Worm (Caenorhabditis elegans): Measurements from ENCODE around the gene F38B6.7.

The F38B6.7 gene

ce11 chrX:6737329-6738008 is 39.3 kb upstream of the F38B6.7 start (continued):
- TF ChIP-seq ZK546.5 (tag; optimal IDR thresholded peaks at IDR 0.05) = no peak
- no peak for TF ChIP-seq R02D3.7 (tag; optimal IDR thresholded peaks at IDR 0.05)
- TF ChIP-seq sma-3 (GFP tag; optimal IDR thresholded peaks at IDR 0.05) = peak; percentile 99
- TF ChIP-seq sma-9 (GFP tag; optimal IDR thresholded peaks at IDR 0.05) = peak; percentile 100
- peak; percentile 80 for TF ChIP-seq sma-9 (tag; optimal IDR thresholded peaks at IDR 0.05)
- TF ChIP-seq snpc-4 (tag; optimal IDR thresholded peaks at IDR 0.05) = peak; percentile 57

- no peak for TF ChIP-seq unc-55 (GFP tag; optimal IDR thresholded peaks at IDR 0.05)
- TF ChIP-seq ztf-11 (tag; optimal IDR thresholded peaks at IDR 0.05) = no peak
- peak; percentile 91 for TF ChIP-seq sma-3 (GFP tag; optimal IDR thresholded peaks at IDR 0.05)
- TF ChIP-seq egl-27 (tag; optimal IDR thresholded peaks at IDR 0.05) = peak; percentile 84
- peak; percentile 84 for TF ChIP-seq blmp-1 (tag; optimal IDR thresholded peaks at IDR 0.05; ENCODE audit: insufficient read depth)
- TF ChIP-seq skn-1 (tag; optimal IDR thresholded peaks at IDR 0.05) = no peak
- no peak for TF ChIP-seq nhr-23 (tag; optimal IDR thresholded peaks at IDR 0.05)
- peak; percentile 96 for TF ChIP-seq nhr-21 (tag; optimal IDR thresholded peaks at IDR 0.05)
- peak; percentile 97 for TF ChIP-seq nhr-25 (tag; optimal IDR thresholded peaks at IDR 0.05)
- peak; percentile 88 for TF ChIP-seq nhr-129 (tag; optimal IDR thresholded peaks at IDR 0.05)
- TF ChIP-seq C34F6.9 (tag; optimal IDR thresholded peaks at IDR 0.05) = peak; percentile 42
- TF ChIP-seq F13H6.1 (tag; optimal IDR thresholded peaks at IDR 0.05) = peak; percentile 68
- TF ChIP-seq sma-9 (GFP tag; optimal IDR thresholded peaks at IDR 0.05) = peak; percentile 93
- no peak for TF ChIP-seq sma-9 (tag; optimal IDR thresholded peaks at IDR 0.05)
- TF ChIP-seq nhr-6 (tag; optimal IDR thresholded peaks at IDR 0.05) = peak; percentile 76
- no peak for TF ChIP-seq nhr-77 (tag; optimal IDR thresholded peaks at IDR 0.05)
- peak; percentile 14 for TF ChIP-seq elt-3 (tag; optimal IDR thresholded peaks at IDR 0.05)
- TF ChIP-seq ama-1 (optimal IDR thresholded peaks at IDR 0.05) = peak; percentile 17
- TF ChIP-seq nhr-12 (tag; optimal IDR thresholded peaks at IDR 0.05) = no peak
- TF ChIP-seq nhr-237 (tag; optimal IDR thresholded peaks at IDR 0.05) = no peak
- TF ChIP-seq ceh-16 (tag; optimal IDR thresholded peaks at IDR 0.05) = no peak
- TF ChIP-seq unc-62 (GFP tag; optimal IDR thresholded peaks at IDR 0.05) = no peak
- no peak for TF ChIP-seq R02D3.7 (tag; optimal IDR thresholded peaks at IDR 0.05)
- TF ChIP-seq nhr-11 (tag; optimal IDR thresholded peaks at IDR 0.05) = no peak
- TF ChIP-seq ztf-4 (tag; optimal IDR thresholded peaks at IDR 0.05) = peak; percentile 19
- TF ChIP-seq elt-1 (tag; optimal IDR thresholded peaks at IDR 0.05) = no peak
- TF ChIP-seq ceh-82 (tag; optimal IDR thresholded peaks at IDR 0.05) = no peak
- TF ChIP-seq lin-11 (tag; optimal IDR thresholded peaks at IDR 0.05) = no peak
- TF ChIP-seq nhr-10 (tag; optimal IDR thresholded peaks at IDR 0.05) = no peak
- TF ChIP-seq ZK546.5 (tag; optimal IDR thresholded peaks at IDR 0.05) = no peak
- TF ChIP-seq fos-1 (tag; optimal IDR thresholded peaks at IDR 0.05) = peak; percentile 61
- no peak for TF ChIP-seq unc-39 (tag; optimal IDR thresholded peaks at IDR 0.05)
- no peak for TF ChIP-seq mbf-1 (tag; optimal IDR thresholded peaks at IDR 0.05)
- TF ChIP-seq ztf-1 (GFP tag; conservative IDR thresholded peaks at IDR 0.05) = no peak
- no peak for TF ChIP-seq alr-1 (tag; optimal IDR thresholded peaks at IDR 0.05)
- TF ChIP-seq Y55F3AM.14 (GFP tag; optimal IDR thresholded peaks at IDR 0.05) = peak; percentile 66
- TF ChIP-seq zag-1 (tag; optimal IDR thresholded peaks at IDR 0.05) = no peak
- peak; percentile 32 for TF ChIP-seq sem-4 (tag; optimal IDR thresholded peaks at IDR 0.05)
- TF ChIP-seq lsy-2 (tag; optimal IDR thresholded peaks at IDR 0.05) = peak in 1 of 2 experiments; percentile 63
- no peak for TF ChIP-seq aly-2 (tag; optimal IDR thresholded peaks at IDR 0.05)
- TF ChIP-seq gmeb-1 (tag; optimal IDR thresholded peaks at IDR 0.05) = peak; percentile 66
- peak; percentile 66 for TF ChIP-seq crh-2 (tag; optimal IDR thresholded peaks at IDR 0.05)
- no peak for TF ChIP-seq lin-39 (tag; optimal IDR thresholded peaks at IDR 0.05)
- peak; percentile 21 for TF ChIP-seq dmd-4 (tag; optimal IDR thresholded peaks at IDR 0.05)
- no peak for TF ChIP-seq snpc-4 (tag; optimal IDR thresholded peaks at IDR 0.05)
- no peak for TF ChIP-seq lin-13 (GFP tag; optimal IDR thresholded peaks at IDR 0.05)
- TF ChIP-seq mdl-1 (tag; optimal IDR thresholded peaks at IDR 0.05) = peak; percentile 80 to 84
- TF ChIP-seq mab-5 (tag; optimal IDR thresholded peaks at IDR 0.05) = no peak
- no peak for TF ChIP-seq peb-1 (tag; optimal IDR thresholded peaks at IDR 0.05)
Observed at ce11 chrX:6736358-6736991, 38.3 kb upstream of the F38B6.7 start.

Data from whole organism, L2 larva.